Worm (Caenorhabditis elegans) whole organism, late embryonic: ENCODE measurements around the gene gfl-1.

Experiments
- C08G9.2 ChIP-seq: sonication (generic microtip); optimal IDR thresholded peaks from 2 replicates; lab custom pipeline; 2016; ENCODE audit warnings: mild to moderate bottlenecking, missing genetic modification characterization, moderate library complexity, missing compliant biosample characterization
- Y22D7AL.16 ChIP-seq: sonication (generic microtip); optimal IDR thresholded peaks from 2 replicates; lab custom pipeline; 2016; ENCODE audit warnings: missing genetic modification characterization, missing compliant biosample characterization
- ahr-1 ChIP-seq: sonication (generic microtip); optimal IDR thresholded peaks from 2 replicates; lab custom pipeline; 2016; ENCODE audit warnings: missing genetic modification characterization, missing compliant biosample characterization
- ama-1 ChIP-seq: fragments of 150-350 bp; optimal IDR thresholded peaks from 2 replicates; lab custom pipeline; 2014
- ceh-14 ChIP-seq: sonication (generic microtip); optimal IDR thresholded peaks from 2 replicates; lab custom pipeline; 2016; ENCODE audit warnings: missing genotype, missing genetic modification characterization, missing compliant biosample characterization
- ceh-2 ChIP-seq: sonication (generic microtip); optimal IDR thresholded peaks from 2 replicates; lab custom pipeline; 2016; ENCODE audit warnings: missing genotype, missing genetic modification characterization, missing compliant biosample characterization
- ceh-22 ChIP-seq: sonication (generic microtip); optimal IDR thresholded peaks from 2 replicates; lab custom pipeline; 2017; ENCODE audit warnings: missing biosample characterization, missing genetic modification characterization
- ceh-30 ChIP-seq: fragments of 150-350 bp; optimal IDR thresholded peaks from 2 replicates; lab custom pipeline; 2014; ENCODE audit warnings: missing biosample characterization, missing genetic modification characterization
- ceh-31 ChIP-seq: sonication (generic microtip); optimal IDR thresholded peaks from 2 replicates; lab custom pipeline; 2016; ENCODE audit warnings: missing genetic modification characterization, missing compliant biosample characterization
- ceh-34 ChIP-seq: sonication (generic microtip); optimal IDR thresholded peaks from 2 replicates; lab custom pipeline; 2016; ENCODE audit warnings: mild to moderate bottlenecking, missing genetic modification characterization, missing compliant biosample characterization
- ceh-6 ChIP-seq: fragments of 200-800 bp; sonication (Bioruptor generic); optimal IDR thresholded peaks from 2 replicates; lab custom pipeline; 2018; ENCODE audit warnings: mild to moderate bottlenecking, missing genetic modification characterization, missing compliant biosample characterization
- che-1 ChIP-seq: sonication (generic microtip); optimal IDR thresholded peaks from 2 replicates; lab custom pipeline; 2016; ENCODE audit warnings: mild to moderate bottlenecking, missing genetic modification characterization, missing compliant biosample characterization
- dve-1 ChIP-seq: sonication (generic microtip); optimal IDR thresholded peaks from 2 replicates; lab custom pipeline; 2017; ENCODE audit warnings: antibody characterized with exemption, mild to moderate bottlenecking, missing genetic modification characterization, missing compliant biosample characterization
- elt-4 ChIP-seq: sonication (generic microtip); optimal IDR thresholded peaks from 2 replicates; lab custom pipeline; 2016; ENCODE audit warnings: missing genetic modification characterization, missing compliant biosample characterization
- eyg-1 ChIP-seq: sonication (generic microtip); optimal IDR thresholded peaks from 2 replicates; lab custom pipeline; 2016; ENCODE audit warnings: missing genotype, missing genetic modification characterization, missing compliant biosample characterization
- fax-1 ChIP-seq: sonication (generic microtip); optimal IDR thresholded peaks from 2 replicates; lab custom pipeline; 2016; ENCODE audit warnings: missing genotype, missing genetic modification characterization, missing compliant biosample characterization
- fkh-10 ChIP-seq: fragments of 150-350 bp; optimal IDR thresholded peaks from 2 replicates; lab custom pipeline; 2014; ENCODE audit warnings: missing biosample characterization, missing genetic modification reagents, missing genetic modification characterization
- fkh-6 ChIP-seq: sonication (generic microtip); optimal IDR thresholded peaks from 2 replicates; lab custom pipeline; 2016; ENCODE audit warnings: missing genetic modification characterization, missing compliant biosample characterization
- gmeb-2 ChIP-seq: sonication (generic microtip); optimal IDR thresholded peaks from 2 replicates; lab custom pipeline; 2016; ENCODE audit warnings: missing genetic modification characterization, inconsistent platforms, missing compliant biosample characterization
- hlh-13 ChIP-seq: fragments of 200-800 bp; sonication (Bioruptor generic); optimal IDR thresholded peaks from 2 replicates; lab custom pipeline; 2018; ENCODE audit warnings: mild to moderate bottlenecking, missing genetic modification characterization, missing compliant biosample characterization
- hlh-15 ChIP-seq: sonication (generic microtip); optimal IDR thresholded peaks from 2 replicates; lab custom pipeline; 2016; ENCODE audit warnings: missing genetic modification characterization, missing compliant biosample characterization
- hlh-30 ChIP-seq: sonication (generic microtip); optimal IDR thresholded peaks from 2 replicates; lab custom pipeline; 2017; ENCODE audit warnings: antibody characterized with exemption, missing genetic modification characterization, missing compliant biosample characterization; ENCODE audit not compliant: insufficient read depth
- hlh-6 ChIP-seq: sonication (generic microtip); optimal IDR thresholded peaks from 2 replicates; lab custom pipeline; 2016; ENCODE audit warnings: missing genotype, missing genetic modification characterization, missing compliant biosample characterization
- madf-2 ChIP-seq: sonication (generic microtip); optimal IDR thresholded peaks from 2 replicates; lab custom pipeline; 2017; ENCODE audit warnings: missing genetic modification characterization, missing compliant biosample characterization
- mec-3 ChIP-seq: sonication (generic microtip); optimal IDR thresholded peaks from 2 replicates; lab custom pipeline; 2016; ENCODE audit warnings: borderline replicate concordance, missing genetic modification characterization, missing compliant biosample characterization
- nfya-1 ChIP-seq: sonication (generic microtip); optimal IDR thresholded peaks from 2 replicates; lab custom pipeline; 2017; ENCODE audit warnings: missing genetic modification characterization, mild to moderate bottlenecking, missing compliant biosample characterization, antibody characterized with exemption, moderate library complexity
- nhr-11 ChIP-seq: fragments of 150-350 bp; optimal IDR thresholded peaks from 2 replicates; lab custom pipeline; 2014; ENCODE audit warnings: missing biosample characterization, missing genetic modification characterization
- nhr-232 ChIP-seq: sonication (generic microtip); optimal IDR thresholded peaks from 2 replicates; lab custom pipeline; 2016; ENCODE audit warnings: missing genetic modification characterization, missing compliant biosample characterization
- npax-4 ChIP-seq: sonication (generic microtip); optimal IDR thresholded peaks from 2 replicates; lab custom pipeline; 2016; ENCODE audit warnings: missing genetic modification characterization, missing compliant biosample characterization
- pat-9 ChIP-seq: fragments of 200-800 bp; sonication (Bioruptor generic); optimal IDR thresholded peaks from 2 replicates; lab custom pipeline; 2018; ENCODE audit warnings: mild to moderate bottlenecking, missing genetic modification characterization, moderate library complexity, missing compliant biosample characterization
- pha-2 ChIP-seq: sonication (generic microtip); optimal IDR thresholded peaks from 2 replicates; lab custom pipeline; 2017; ENCODE audit warnings: mild to moderate bottlenecking, missing genetic modification characterization, missing compliant biosample characterization
- pqm-1 ChIP-seq: sonication (generic microtip); optimal IDR thresholded peaks from 2 replicates; lab custom pipeline; 2016; ENCODE audit warnings: missing genetic modification characterization, missing compliant biosample characterization
- sdc-2 ChIP-seq: sonication (generic microtip); optimal IDR thresholded peaks from 2 replicates; lab custom pipeline; 2016; ENCODE audit warnings: missing genotype, missing genetic modification characterization, missing compliant biosample characterization
- tbx-2 ChIP-seq: sonication (generic microtip); optimal IDR thresholded peaks from 2 replicates; lab custom pipeline; 2016; ENCODE audit warnings: missing genetic modification characterization, missing compliant biosample characterization
- unc-42 ChIP-seq: sonication (generic microtip); optimal IDR thresholded peaks from 2 replicates; lab custom pipeline; 2016; ENCODE audit warnings: missing genotype, missing genetic modification characterization, missing compliant biosample characterization
- unc-55 ChIP-seq: sonication (generic microtip); optimal IDR thresholded peaks from 2 replicates; lab custom pipeline; 2017; ENCODE audit warnings: missing biosample characterization, missing genetic modification reagents, missing genetic modification characterization
- unc-86 ChIP-seq: sonication (generic microtip); optimal IDR thresholded peaks from 2 replicates; lab custom pipeline; 2016; ENCODE audit warnings: missing genetic modification characterization, missing compliant biosample characterization
- zip-5 ChIP-seq: sonication (generic microtip); optimal IDR thresholded peaks from 2 replicates; lab custom pipeline; 2016; ENCODE audit warnings: missing genetic modification characterization, missing compliant biosample characterization
- ztf-16 ChIP-seq: sonication (generic microtip); optimal IDR thresholded peaks from 2 replicates; lab custom pipeline; 2017; ENCODE audit warnings: missing genetic modification characterization, missing compliant biosample characterization

gfl-1 gene

DNA sequence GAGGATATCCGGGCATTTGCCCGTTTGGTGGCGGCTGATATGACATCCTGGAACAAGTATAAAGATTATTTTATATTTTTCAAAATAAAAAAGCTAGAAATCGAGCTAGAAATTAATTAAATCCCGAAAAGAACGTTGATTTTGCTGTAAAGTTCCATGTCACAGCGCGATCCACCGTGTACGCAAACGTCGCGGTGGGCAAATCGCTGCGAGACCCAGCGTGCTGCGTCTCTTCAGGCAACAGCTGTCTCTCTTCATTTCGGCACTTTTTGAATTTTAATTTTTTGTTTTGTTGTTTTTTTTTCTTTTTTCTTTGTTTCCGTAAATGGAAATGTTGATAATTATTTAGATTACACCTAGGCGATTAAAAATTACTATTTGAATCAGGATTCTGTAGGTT is 45.1 kb downstream of the gfl-1 start, which contains the start of gene sec-24.1 (continued):
- TF ChIP-seq npax-4 (tag; lab: Kevin White, UChicago) = no peak
- TF ChIP-seq nhr-11 (tag; lab: Kevin White, UChicago) = no peak
- TF ChIP-seq che-1 (tag; lab: Kevin White, UChicago) = no peak
- no peak for TF ChIP-seq ceh-30 (tag; lab: Kevin White, UChicago)
- TF ChIP-seq elt-4 = no peak
- no peak for TF ChIP-seq fax-1
- TF ChIP-seq unc-42 = peak; percentile 3
- no peak for TF ChIP-seq hlh-13 (GFP tag; lab: Kevin White, UChicago)
- no peak for TF ChIP-seq ama-1 (lab: Kevin White, UChicago)
- TF ChIP-seq pha-2 (tag; lab: Kevin White, UChicago) = no peak
- TF ChIP-seq nhr-232 (tag; lab: Kevin White, UChicago) = no peak
- TF ChIP-seq mec-3 (tag; lab: Kevin White, UChicago) = no peak
- TF ChIP-seq Y22D7AL.16 = no peak
- TF ChIP-seq nfya-1 (tag; lab: Kevin White, UChicago) = peak; percentile 94
- TF ChIP-seq unc-55 (GFP tag; lab: Kevin White, UChicago) = no peak
- TF ChIP-seq tbx-2 (tag; lab: Kevin White, UChicago) = peak; percentile 75
- no peak for TF ChIP-seq ceh-14 (tag; lab: Kevin White, UChicago)
- TF ChIP-seq ahr-1 = no peak
- peak; percentile 51 for TF ChIP-seq pat-9 (tag; lab: Kevin White, UChicago)
- TF ChIP-seq fkh-6 (tag; lab: Kevin White, UChicago) = no peak
- TF ChIP-seq ztf-16 = no peak
- no peak for TF ChIP-seq zip-5 (tag; lab: Kevin White, UChicago)
- no peak for TF ChIP-seq ceh-6
- no peak for TF ChIP-seq hlh-15
- peak; percentile 42 for TF ChIP-seq ceh-31 (tag; lab: Kevin White, UChicago)
- no peak for TF ChIP-seq C08G9.2 (tag; lab: Kevin White, UChicago)
- TF ChIP-seq eyg-1 = no peak
- TF ChIP-seq madf-2 = no peak
- TF ChIP-seq unc-86 (tag; lab: Kevin White, UChicago) = no peak
- no peak for TF ChIP-seq pqm-1 (tag; lab: Kevin White, UChicago)
- no peak for TF ChIP-seq fkh-10 (GFP tag; lab: Kevin White, UChicago)
- no peak for TF ChIP-seq ceh-22 (tag; lab: Kevin White, UChicago)
- TF ChIP-seq ceh-2 (tag; lab: Kevin White, UChicago) = no peak
- TF ChIP-seq dve-1 (tag; lab: Kevin White, UChicago) = peak; percentile 8
- TF ChIP-seq hlh-30 (tag; lab: Kevin White, UChicago) = no peak
- TF ChIP-seq, all 69 proteins: peak for 11

DNA sequence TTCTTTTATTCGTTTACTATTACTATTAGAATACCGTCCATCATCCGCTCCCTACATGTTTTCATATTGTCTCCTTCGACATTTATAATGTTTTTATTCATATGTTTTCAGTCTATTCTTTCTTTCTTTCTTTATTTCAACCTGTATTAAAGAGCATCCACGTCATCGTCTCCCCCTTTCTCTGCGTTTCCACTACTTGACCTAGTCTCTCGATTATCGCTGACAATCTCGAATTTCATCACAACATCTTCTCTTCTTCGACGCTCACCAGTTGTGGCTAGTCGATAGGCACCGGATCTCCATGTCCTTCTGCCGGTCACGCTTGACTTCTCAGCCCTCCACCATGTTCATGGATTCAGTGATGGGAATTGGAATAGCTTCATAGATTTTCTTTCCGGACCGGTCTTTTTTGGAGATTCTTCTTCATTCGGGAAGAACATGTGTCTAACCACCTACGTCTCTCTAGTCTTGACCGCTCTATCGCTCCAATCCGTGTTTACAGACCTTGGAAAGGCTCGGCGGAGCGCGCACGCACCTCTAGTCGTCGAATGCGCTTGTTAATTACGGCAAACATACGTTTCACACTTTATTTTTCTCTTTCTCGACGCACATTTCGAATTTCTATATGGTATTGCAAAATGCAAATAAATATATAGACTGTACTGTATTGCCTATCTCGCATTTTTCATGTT is 47.3 kb downstream of the gfl-1 start:
- TF ChIP-seq ama-1 (lab: Kevin White, UChicago) = no peak
- TF ChIP-seq sdc-2 (tag; lab: Kevin White, UChicago) = peak; percentile 33
- TF ChIP-seq ceh-34 (tag; lab: Kevin White, UChicago) = peak; percentile 30
- TF ChIP-seq hlh-6 = no peak

DNA sequence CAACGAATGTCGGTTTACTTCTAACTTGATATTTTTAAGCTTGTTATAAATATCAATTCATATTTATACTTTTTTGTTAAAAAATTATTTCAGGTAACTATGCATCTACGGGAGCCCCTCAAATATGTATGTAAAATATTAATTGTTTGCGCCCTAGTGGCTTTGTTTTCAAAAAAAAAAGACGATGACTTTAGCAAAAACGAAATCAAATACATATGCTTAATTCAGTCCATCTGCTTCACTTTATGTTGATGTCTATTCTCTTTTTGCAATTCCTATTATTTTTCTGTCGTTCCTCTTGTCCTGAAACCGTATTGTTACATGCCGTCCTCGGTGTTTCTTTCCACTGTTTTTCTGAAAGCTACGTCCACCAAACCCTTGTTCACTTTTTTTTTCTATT is 48.7 kb downstream of the gfl-1 start:
- TF ChIP-seq ztf-16 (no peak), gmeb-2 (no peak), dve-1 (tag; lab: Kevin White, UChicago) (no peak), hlh-30 (tag; lab: Kevin White, UChicago) (no peak)
